Worm (Caenorhabditis elegans) whole organism, early embryonic: Measurements from ENCODE around the gene nstp-9.

Source experiments
- B0310.2 ChIP-seq: sonication (generic microtip); optimal IDR thresholded peaks from 2 replicates; lab custom pipeline; 2016; ENCODE audit warnings: mild to moderate bottlenecking, missing genetic modification characterization, missing compliant biosample characterization
- F13C5.2 ChIP-seq: sonication (generic microtip); optimal IDR thresholded peaks from 2 replicates; lab custom pipeline; 2017; ENCODE audit warnings: mild to moderate bottlenecking, missing genetic modification characterization, inconsistent platforms, missing compliant biosample characterization
- aly-1 ChIP-seq: sonication (generic microtip); optimal IDR thresholded peaks from 2 replicates; lab custom pipeline; 2016; ENCODE audit warnings: missing genetic modification characterization, missing compliant biosample characterization
- ama-1 ChIP-seq: fragments of 150-350 bp; optimal IDR thresholded peaks from 2 replicates; lab custom pipeline; 2014
- ceh-36 ChIP-seq: sonication (generic microtip); optimal IDR thresholded peaks from 2 replicates; lab custom pipeline; 2016; ENCODE audit warnings: missing genetic modification characterization, inconsistent platforms, missing compliant biosample characterization
- ets-7 ChIP-seq: sonication (generic microtip); optimal IDR thresholded peaks from 2 replicates; lab custom pipeline; 2016; ENCODE audit warnings: missing genotype, missing genetic modification characterization, missing compliant biosample characterization
- flt-1 ChIP-seq: fragments of 200-800 bp; sonication (Bioruptor generic); IDR thresholded peaks from 2 replicates; pipeline ENCODE4 v1.3.6; 2022; ENCODE audit warnings: missing genetic modification characterization, missing compliant biosample characterization
- hmbx-1 ChIP-seq: sonication (generic microtip); optimal IDR thresholded peaks from 2 replicates; lab custom pipeline; 2016; ENCODE audit warnings: mild to moderate bottlenecking, missing genetic modification characterization, missing compliant biosample characterization
- hmg-4 ChIP-seq: fragments of 200-800 bp; sonication (Bioruptor generic); optimal IDR thresholded peaks from 2 replicates; lab custom pipeline; 2018; ENCODE audit warnings: mild to moderate bottlenecking, missing genetic modification characterization, missing compliant biosample characterization
- hnd-1 ChIP-seq: sonication (generic microtip); optimal IDR thresholded peaks from 2 replicates; lab custom pipeline; 2016; ENCODE audit warnings: missing genetic modification characterization, missing compliant biosample characterization
- pes-1 ChIP-seq: fragments of 200-800 bp; sonication (Bioruptor generic); IDR thresholded peaks from 2 replicates; pipeline ENCODE4 v1.3.6; 2022; ENCODE audit warnings: missing genetic modification reagents, missing genetic modification characterization, missing compliant biosample characterization
- scrt-1 ChIP-seq: fragments of 200-800 bp; sonication (Bioruptor generic); IDR thresholded peaks from 2 replicates; pipeline ENCODE4 v1.3.6; 2022; ENCODE audit warnings: missing genetic modification characterization, missing compliant biosample characterization
- tbx-11 ChIP-seq: fragments of 200-800 bp; sonication (Bioruptor generic); IDR thresholded peaks from 2 replicates; pipeline ENCODE4 v1.3.6; 2022; ENCODE audit warnings: missing genetic modification characterization, missing compliant biosample characterization
- tbx-37 ChIP-seq: fragments of 200-800 bp; sonication (Bioruptor generic); conservative IDR thresholded peaks from 2 replicates; pipeline ENCODE4 v1.3.6; 2022; ENCODE audit warnings: missing genetic modification reagents, missing genetic modification characterization, missing compliant biosample characterization

DNA sequence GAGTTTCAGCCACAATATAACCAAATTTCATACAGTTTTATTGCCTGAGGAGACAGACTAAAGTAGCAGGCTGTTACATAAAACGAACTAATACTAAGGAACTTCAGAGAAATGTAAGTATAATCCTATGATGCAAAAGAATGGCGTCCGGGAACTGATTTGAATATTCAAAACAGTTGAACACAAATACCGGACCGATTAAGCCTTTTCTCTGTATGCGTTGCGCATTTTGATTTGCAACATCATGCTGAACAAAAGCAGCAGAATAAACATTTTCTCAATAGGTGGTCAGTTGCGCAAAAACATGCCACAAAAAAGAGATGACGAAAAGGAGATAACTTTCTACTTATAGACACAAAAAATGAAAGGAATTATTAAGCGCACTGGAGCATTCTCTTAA, 4.5 kb upstream of the nstp-9 start:
- no peak for TF ChIP-seq hmbx-1 (tag; lab: Kevin White, UChicago)
- no peak for TF ChIP-seq hmg-4
- no peak for TF ChIP-seq pes-1 (GFP tag; lab: Robert Waterston, UW)
- no peak for TF ChIP-seq aly-1
- no peak for TF ChIP-seq ama-1 (lab: Kevin White, UChicago)
- no peak for TF ChIP-seq flt-1
- TF ChIP-seq ets-7: no peak
- TF ChIP-seq F13C5.2 (tag; lab: Kevin White, UChicago): no peak
- no peak for TF ChIP-seq scrt-1
- no peak for TF ChIP-seq hnd-1 (tag; lab: Kevin White, UChicago)
- TF ChIP-seq tbx-37 (GFP tag; lab: Robert Waterston, UW): no peak
- TF ChIP-seq ceh-36 (tag; lab: Kevin White, UChicago): no peak
- TF ChIP-seq B0310.2 (tag; lab: Kevin White, UChicago): no peak
- TF ChIP-seq tbx-11 (GFP tag; lab: Robert Waterston, UW): no peak
